Fruit fly (Drosophila melanogaster) whole organism, adult: ENCODE measurements around the gene tmod.

ENCODE experiments used
- CG11617 ChIP-seq: fragments of 200-800 bp; sonication (Bioruptor generic); optimal IDR thresholded peaks from 2 replicates; lab custom pipeline; 2017; ENCODE audit warnings: mild to moderate bottlenecking, missing biosample characterization, missing genetic modification reagents, missing genetic modification characterization
- CG12768 ChIP-seq: fragments of 200-800 bp; sonication (Bioruptor generic); optimal IDR thresholded peaks from 2 replicates; lab custom pipeline; 2017; ENCODE audit warnings: missing biosample characterization, missing genetic modification characterization, mild to moderate bottlenecking, moderate library complexity, missing genetic modification reagents
- CG14711 ChIP-seq: fragments of 200-800 bp; sonication (Bioruptor generic); optimal IDR thresholded peaks from 2 replicates; lab custom pipeline; 2018; ENCODE audit warnings: missing biosample characterization, mild to moderate bottlenecking, missing genetic modification characterization, moderate library complexity
- CG33017 ChIP-seq: fragments of 200-800 bp; sonication (Bioruptor generic); optimal IDR thresholded peaks from 2 replicates; lab custom pipeline; 2018; ENCODE audit warnings: missing biosample characterization, mild to moderate bottlenecking, missing genetic modification characterization, moderate library complexity
- CG5204 ChIP-seq: fragments of 200-800 bp; sonication (Bioruptor generic); optimal IDR thresholded peaks from 2 replicates; lab custom pipeline; 2016; ENCODE audit warnings: missing biosample characterization, missing genetic modification characterization
- CG7045 ChIP-seq: fragments of 200-800 bp; sonication (Bioruptor generic); optimal IDR thresholded peaks from 2 replicates; lab custom pipeline; 2017; ENCODE audit warnings: missing biosample characterization, mild to moderate bottlenecking, missing genetic modification characterization
- CG7101 ChIP-seq: fragments of 200-800 bp; sonication (Bioruptor generic); optimal IDR thresholded peaks from 2 replicates; lab custom pipeline; 2018; ENCODE audit warnings: missing biosample characterization, mild to moderate bottlenecking, missing genetic modification characterization, moderate library complexity
- Clk ChIP-seq: fragments of 200-800 bp; sonication (Bioruptor generic); optimal IDR thresholded peaks from 2 replicates; lab custom pipeline; 2017; ENCODE audit warnings: missing biosample characterization, missing genetic modification characterization
- Hr96 ChIP-seq: fragments of 200-800 bp; sonication (Bioruptor generic); optimal IDR thresholded peaks from 2 replicates; lab custom pipeline; 2016; ENCODE audit warnings: missing biosample characterization, missing genetic modification characterization
- cnc ChIP-seq, 2 experiments: fragments of >200 bp; optimal IDR thresholded peaks; 2 replicates each; lab custom pipeline; 2017
- kay ChIP-seq: fragments of 200-800 bp; sonication (Bioruptor generic); peaks from one replicate; lab custom pipeline; 2016; ENCODE audit warnings: missing biosample characterization, missing genetic modification characterization, borderline replicate concordance
- pad ChIP-seq: fragments of 200-800 bp; sonication (Bioruptor generic); optimal IDR thresholded peaks from 3 replicates; lab custom pipeline; 2017; ENCODE audit warnings: missing biosample characterization, missing genetic modification characterization, mild to moderate bottlenecking, moderate library complexity, missing genetic modification reagents

DNA sequence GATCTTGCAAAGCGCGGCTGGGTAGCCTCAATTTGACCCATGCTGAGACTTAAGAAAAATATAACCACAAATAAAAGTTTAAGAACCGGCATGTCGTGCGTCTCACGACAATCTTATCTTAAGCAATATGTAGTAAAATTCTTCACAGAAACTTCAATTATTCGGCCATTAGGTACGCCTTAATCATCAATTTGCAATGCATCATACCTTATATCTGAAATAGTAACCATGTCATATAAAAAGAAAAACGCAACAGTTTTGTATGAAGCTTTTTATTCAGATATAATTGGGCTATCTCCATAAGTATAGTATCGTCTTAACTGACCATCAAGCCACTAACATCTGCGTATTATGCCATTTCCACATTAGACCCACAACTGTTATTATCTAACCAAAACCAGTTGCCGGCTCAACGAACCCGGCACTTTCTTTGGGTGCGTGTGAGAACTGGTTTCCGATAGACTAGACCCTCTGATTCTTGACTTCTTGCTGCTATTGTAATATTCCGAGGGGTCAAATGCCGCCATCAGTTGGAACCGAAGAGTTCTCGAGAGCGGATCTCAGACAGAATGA lies 18.1 kb upstream of the tmod start, which contains the start of the genes CG31524 and CG9698:
- TF ChIP-seq CG5204 (GFP tag; lab: Kevin White, UChicago), result no peak
- no peak for TF ChIP-seq cnc (optimal IDR thresholded peaks at IDR 0.05; lab: Kevin White, UChicago)
- TF ChIP-seq CG11617 (GFP tag; lab: Kevin White, UChicago), result no peak
- TF ChIP-seq pad (GFP tag; lab: Kevin White, UChicago), result no peak
- TF ChIP-seq Clk, result no peak
- TF ChIP-seq CG7045 (GFP tag; lab: Kevin White, UChicago), result no peak
- no peak for TF ChIP-seq kay (GFP tag; lab: Kevin White, UChicago)
- TF ChIP-seq CG33017 (tag; lab: Kevin White, UChicago), result no peak
- TF ChIP-seq Hr96 (GFP tag; lab: Kevin White, UChicago), result no peak
- no peak for TF ChIP-seq CG14711 (tag; lab: Kevin White, UChicago)
- no peak for TF ChIP-seq CG12768
- TF ChIP-seq CG7101 (tag; lab: Kevin White, UChicago), result no peak
